Fruit fly (Drosophila melanogaster) whole organism, embryonic: ENCODE data around the gene CG17472.

ENCODE experiments used
- Bteb2 ChIP-seq: fragments of 200-800 bp; sonication (Bioruptor generic); optimal IDR thresholded peaks from 2 replicates; lab custom pipeline; 2016; ENCODE audit warnings: missing biosample characterization, missing genetic modification characterization
- CG10147 ChIP-seq: fragments of 200-800 bp; sonication (Bioruptor generic); optimal IDR thresholded peaks from 2 replicates; lab custom pipeline; 2019; ENCODE audit warnings: missing biosample characterization, mild to moderate bottlenecking, missing genetic modification characterization, moderate library complexity
- CG10267 ChIP-seq: fragments of 200-800 bp; sonication (Bioruptor generic); optimal IDR thresholded peaks from 2 replicates; lab custom pipeline; 2018; ENCODE audit warnings: missing biosample characterization, mild to moderate bottlenecking, missing genetic modification characterization, moderate library complexity
- CG10543 ChIP-seq: fragments of 200-800 bp; sonication (Bioruptor generic); optimal IDR thresholded peaks from 3 replicates; lab custom pipeline; 2017; ENCODE audit warnings: missing biosample characterization, mild to moderate bottlenecking, missing genetic modification characterization, moderate library complexity
- CG12155 ChIP-seq: fragments of 200-800 bp; sonication (Bioruptor generic); optimal IDR thresholded peaks from 3 replicates; lab custom pipeline; 2016; ENCODE audit warnings: missing biosample characterization, missing genetic modification characterization
- CG12659 ChIP-seq: fragments of 200-800 bp; sonication (Bioruptor generic); optimal IDR thresholded peaks from 3 replicates; lab custom pipeline; 2017; ENCODE audit warnings: mild to moderate bottlenecking, missing biosample characterization, missing genetic modification reagents, missing genetic modification characterization
- CG13624 ChIP-seq: fragments of 200-800 bp; sonication (Bioruptor generic); optimal IDR thresholded peaks from 2 replicates; lab custom pipeline; 2016; ENCODE audit warnings: missing biosample characterization, missing genetic modification characterization
- CG13775 ChIP-seq: fragments of 200-800 bp; sonication (Bioruptor generic); optimal IDR thresholded peaks from 3 replicates; lab custom pipeline; 2017; ENCODE audit warnings: missing biosample characterization, mild to moderate bottlenecking, missing genetic modification characterization
- CG14441 ChIP-seq: fragments of 200-800 bp; sonication (Bioruptor generic); IDR thresholded peaks from 2 replicates; pipeline ENCODE4 v1.3.6; 2022; ENCODE audit warnings: missing biosample characterization, missing genetic modification characterization
- CG1603 ChIP-seq: fragments of 200-800 bp; sonication (Bioruptor generic); optimal IDR thresholded peaks from 2 replicates; lab custom pipeline; 2019; ENCODE audit warnings: missing biosample characterization, mild to moderate bottlenecking, missing genetic modification characterization, moderate library complexity
- CG17829 ChIP-seq: fragments of 200-800 bp; optimal IDR thresholded peaks from 2 replicates; lab custom pipeline; 2019; ENCODE audit warnings: missing biosample characterization, mild to moderate bottlenecking, missing genetic modification characterization, moderate library complexity
- CG2116 ChIP-seq: fragments of 200-800 bp; sonication (Bioruptor generic); optimal IDR thresholded peaks from 3 replicates; lab custom pipeline; 2018; ENCODE audit warnings: missing biosample characterization, mild to moderate bottlenecking, missing genetic modification characterization
- CG30020 ChIP-seq: fragments of 200-800 bp; optimal IDR thresholded peaks from 2 replicates; lab custom pipeline; 2019; ENCODE audit warnings: missing biosample characterization, mild to moderate bottlenecking, missing genetic modification characterization, moderate library complexity
- CG3995 ChIP-seq: fragments of 200-800 bp; sonication (Bioruptor generic); optimal IDR thresholded peaks from 3 replicates; lab custom pipeline; 2016; ENCODE audit warnings: missing biosample characterization, missing genetic modification characterization
- CHES-1-like ChIP-seq: fragments of 200-800 bp; sonication (Bioruptor generic); optimal IDR thresholded peaks from 2 replicates; lab custom pipeline; 2016; ENCODE audit warnings: missing biosample characterization, missing genetic modification characterization
- CoRest ChIP-seq: fragments of 200-800 bp; sonication (Bioruptor generic); optimal IDR thresholded peaks from 3 replicates; lab custom pipeline; 2018; ENCODE audit warnings: missing biosample characterization, mild to moderate bottlenecking, missing genetic modification characterization, moderate library complexity
- Dp ChIP-seq: fragments of 200-800 bp; sonication (Bioruptor generic); optimal IDR thresholded peaks from 2 replicates; lab custom pipeline; 2018; ENCODE audit warnings: missing biosample characterization, mild to moderate bottlenecking, missing genetic modification characterization, moderate library complexity
- Ets97D ChIP-seq: fragments of 200-800 bp; sonication (Bioruptor generic); optimal IDR thresholded peaks from 3 replicates; lab custom pipeline; 2016; ENCODE audit warnings: missing biosample characterization, missing genetic modification characterization
- HLH4C ChIP-seq: fragments of 200-800 bp; sonication (Bioruptor generic); IDR thresholded peaks from 3 replicates; pipeline ENCODE4 v1.3.6; 2022; ENCODE audit warnings: missing biosample characterization, missing genetic modification characterization; ENCODE audit not compliant: partially characterized antibody
- HmgZ ChIP-seq: fragments of 200-800 bp; sonication (Bioruptor generic); optimal IDR thresholded peaks from 2 replicates; lab custom pipeline; 2018; ENCODE audit warnings: missing biosample characterization, mild to moderate bottlenecking, missing genetic modification characterization
- Meics ChIP-seq: fragments of 200-800 bp; sonication (Bioruptor generic); optimal IDR thresholded peaks from 2 replicates; lab custom pipeline; 2017; ENCODE audit warnings: missing biosample characterization, mild to moderate bottlenecking, missing genetic modification characterization
- Mes4 ChIP-seq: fragments of 200-800 bp; sonication (Bioruptor generic); optimal IDR thresholded peaks from 2 replicates; lab custom pipeline; 2016; ENCODE audit warnings: missing biosample characterization, missing genetic modification characterization
- Myb ChIP-seq: fragments of 200-800 bp; sonication (Bioruptor generic); optimal IDR thresholded peaks from 2 replicates; lab custom pipeline; 2016; ENCODE audit warnings: missing biosample characterization, missing genetic modification characterization
- Nf-YC ChIP-seq: fragments of 200-800 bp; optimal IDR thresholded peaks from 3 replicates; lab custom pipeline; 2019; ENCODE audit warnings: missing biosample characterization, mild to moderate bottlenecking, missing genetic modification characterization, moderate library complexity
- Pdp1 ChIP-seq, 2 experiments: fragments of 200-800 bp; sonication (Bioruptor generic); optimal IDR thresholded peaks; 3 replicates each; lab custom pipeline; 2016; ENCODE audit warnings: missing biosample characterization in 2 of 2, missing genetic modification characterization in 2 of 2, mild to moderate bottlenecking in 1 of 2, moderate library complexity in 1 of 2
- Sin3A ChIP-seq: fragments of >200 bp; optimal IDR thresholded peaks from 2 replicates; lab custom pipeline; 2018
- YL-1 ChIP-seq: fragments of 200-800 bp; sonication (Bioruptor generic); optimal IDR thresholded peaks from 3 replicates; lab custom pipeline; 2017; ENCODE audit warnings: missing biosample characterization, mild to moderate bottlenecking, missing genetic modification characterization
- ato ChIP-seq: fragments of 200-800 bp; sonication (Bioruptor generic); IDR thresholded peaks from 2 replicates; pipeline ENCODE4 v1.3.6; 2022; ENCODE audit warnings: missing biosample characterization, missing genetic modification characterization; ENCODE audit not compliant: partially characterized antibody
- cato ChIP-seq: fragments of 200-800 bp; sonication (Bioruptor generic); optimal IDR thresholded peaks from 2 replicates; lab custom pipeline; 2016; ENCODE audit warnings: missing biosample characterization, missing genetic modification characterization, borderline replicate concordance
- crp ChIP-seq, 2 experiments: fragments of 200-800 bp; sonication (Bioruptor generic); optimal IDR thresholded peaks; 2 replicates in 1 of 2; 3 replicates in 1 of 2; lab custom pipeline; 2017; ENCODE audit warnings: missing biosample characterization in 2 of 2, missing genetic modification characterization in 2 of 2, mild to moderate bottlenecking in 1 of 2, moderate library complexity in 1 of 2
- dm ChIP-seq: fragments of 200-800 bp; sonication (Bioruptor generic); optimal IDR thresholded peaks from 3 replicates; lab custom pipeline; 2016; ENCODE audit warnings: missing biosample characterization, missing genetic modification characterization
- fu2 ChIP-seq: fragments of 200-800 bp; sonication (Bioruptor generic); optimal IDR thresholded peaks from 2 replicates; lab custom pipeline; 2016; ENCODE audit warnings: missing biosample characterization, missing genetic modification characterization
- gfzf ChIP-seq: fragments of 200-800 bp; sonication (Bioruptor generic); optimal IDR thresholded peaks from 2 replicates; lab custom pipeline; 2016; ENCODE audit warnings: missing biosample characterization, mild to moderate bottlenecking, missing genetic modification characterization, moderate library complexity
- grau ChIP-seq: fragments of 200-800 bp; optimal IDR thresholded peaks from 3 replicates; lab custom pipeline; 2019; ENCODE audit warnings: missing biosample characterization, mild to moderate bottlenecking, missing genetic modification characterization, moderate library complexity
- lilli ChIP-seq: fragments of 200-800 bp; sonication (Bioruptor generic); optimal IDR thresholded peaks from 3 replicates; lab custom pipeline; 2016; ENCODE audit warnings: missing biosample characterization, missing genetic modification characterization
- nerfin-2 ChIP-seq: fragments of 200-800 bp; sonication (Bioruptor generic); IDR thresholded peaks from 2 replicates; pipeline ENCODE4 v1.3.6; 2022; ENCODE audit warnings: missing biosample characterization, missing genetic modification characterization; ENCODE audit not compliant: partially characterized antibody
- otp ChIP-seq: fragments of 200-800 bp; sonication (Bioruptor generic); IDR thresholded peaks from 3 replicates; pipeline ENCODE4, ENCODE4 v1.3.6; 2022; ENCODE audit warnings: missing biosample characterization, missing genetic modification characterization
- phol ChIP-seq: fragments of 200-800 bp; sonication (Bioruptor generic); optimal IDR thresholded peaks from 3 replicates; lab custom pipeline; 2018; ENCODE audit warnings: missing biosample characterization, mild to moderate bottlenecking, missing genetic modification characterization, moderate library complexity
- pum ChIP-seq: fragments of 200-800 bp; sonication (Bioruptor generic); optimal IDR thresholded peaks from 2 replicates; lab custom pipeline; 2016; ENCODE audit warnings: missing biosample characterization, missing genetic modification characterization
- scrt ChIP-seq: fragments of 200-800 bp; sonication (Bioruptor generic); optimal IDR thresholded peaks from 2 replicates; lab custom pipeline; 2018; ENCODE audit warnings: missing biosample characterization, mild to moderate bottlenecking, missing genetic modification characterization, moderate library complexity
- tap ChIP-seq: fragments of 200-800 bp; optimal IDR thresholded peaks from 3 replicates; lab custom pipeline; 2019; ENCODE audit warnings: missing biosample characterization, mild to moderate bottlenecking, missing genetic modification characterization, moderate library complexity
- vfl ChIP-seq: fragments of 200-800 bp; sonication (Bioruptor generic); optimal IDR thresholded peaks from 2 replicates; lab custom pipeline; 2016; ENCODE audit warnings: missing biosample characterization, missing genetic modification characterization
- zen ChIP-seq: fragments of 200-800 bp; sonication (Bioruptor generic); optimal IDR thresholded peaks from 3 replicates; lab custom pipeline; 2018; ENCODE audit warnings: missing biosample characterization, mild to moderate bottlenecking, missing genetic modification characterization, moderate library complexity

Gene CG17472

dm6 chr2L:20647240-20647908 is 13.1 kb downstream of the CG17472 start (continued):
- peak; percentile 14 for TF ChIP-seq CG12155 (GFP tag; lab: Kevin White, UChicago)
- TF ChIP-seq gfzf, result peak; percentile 91
- peak; percentile 11 for TF ChIP-seq CG13775
- TF ChIP-seq pum (GFP tag; lab: Kevin White, UChicago), result no peak
- TF ChIP-seq CG10147 (GFP tag; lab: Kevin White, UChicago), result peak; percentile 4
- peak in 1 of 2 experiments; percentile 90 for TF ChIP-seq Pdp1 (GFP tag; optimal IDR thresholded peaks at IDR 0.05; lab: Kevin White, UChicago)
- peak; percentile 63 for TF ChIP-seq CG12659 (GFP tag; lab: Kevin White, UChicago)
- no peak for TF ChIP-seq nerfin-2 (GFP tag; lab: Robert Waterston, UW)
- TF ChIP-seq zen (tag; lab: Kevin White, UChicago), result peak; percentile 43
- peak; percentile 65 for TF ChIP-seq Dp
- TF ChIP-seq Mes4 (GFP tag; lab: Kevin White, UChicago), result peak; percentile 28
- peak; percentile 4 for TF ChIP-seq CG30020 (tag; lab: Kevin White, UChicago)
- TF ChIP-seq CHES-1-like (GFP tag; lab: Kevin White, UChicago), result peak; percentile 17
- TF ChIP-seq CG10543, result no peak
- no peak for TF ChIP-seq ato (GFP tag; lab: Robert Waterston, UW)
- TF ChIP-seq phol (tag; lab: Kevin White, UChicago), result peak; percentile 5
- peak; percentile 21 for TF ChIP-seq CoRest (tag; lab: Kevin White, UChicago)
- TF ChIP-seq CG3995 (GFP tag; lab: Kevin White, UChicago), result peak; percentile 99
- no peak for TF ChIP-seq HLH4C (GFP tag; lab: Robert Waterston, UW)
- peak; percentile 7 for TF ChIP-seq CG13624 (GFP tag; lab: Kevin White, UChicago)
- TF ChIP-seq grau (tag; lab: Kevin White, UChicago), result peak; percentile 15
- TF ChIP-seq YL-1, result peak; percentile 63
- TF ChIP-seq tap (tag; lab: Kevin White, UChicago), result no peak
- peak; percentile 11 for TF ChIP-seq Myb (GFP tag; lab: Kevin White, UChicago)
- peak; percentile 9 for TF ChIP-seq Bteb2 (GFP tag; lab: Kevin White, UChicago)
- TF ChIP-seq CG17829 (tag; lab: Kevin White, UChicago), result peak; percentile 23
- TF ChIP-seq crp (GFP tag; optimal IDR thresholded peaks at IDR 0.05; lab: Kevin White, UChicago), result peak in 1 of 2 experiments; percentile 73
- TF ChIP-seq cato (GFP tag; lab: Kevin White, UChicago), result no peak
- TF ChIP-seq CG2116, result peak; percentile 24
- no peak for TF ChIP-seq otp
- peak; percentile 24 for TF ChIP-seq CG10267
- TF ChIP-seq scrt (GFP tag; lab: Kevin White, UChicago), result peak; percentile 48
- peak; percentile 96 for TF ChIP-seq dm
- TF ChIP-seq Ets97D (GFP tag; lab: Kevin White, UChicago), result peak; percentile 55
- TF ChIP-seq fu2, result peak; percentile 49
- peak; percentile 4 for TF ChIP-seq Meics (GFP tag; lab: Kevin White, UChicago)
- peak; percentile 42 for TF ChIP-seq CG1603 (tag; lab: Kevin White, UChicago)
- TF ChIP-seq Sin3A, result peak; percentile 22
- TF ChIP-seq HmgZ (tag; lab: Kevin White, UChicago), result peak; percentile 43

dm6 chr2L:20648612-20649011 is 14.3 kb downstream of the CG17472 start, which contains the start of gene CG18810:
Gene CG18810, plus strand, starts transcription at chr2L:20648912.
- no peak for TF ChIP-seq vfl (GFP tag; lab: Kevin White, UChicago)
- no peak for TF ChIP-seq Nf-YC
- TF ChIP-seq lilli, result no peak
- TF ChIP-seq zen (tag; lab: Kevin White, UChicago), result no peak
- TF ChIP-seq CG14441 (GFP tag; lab: Robert Waterston, UW), result no peak
